Worm (Caenorhabditis elegans): ENCODE data around the gene ccm-2.

Gene ccm-2

ce11 chrIV:1846451-1846850 lies 12.0 kb downstream of the ccm-2 start:
- TF ChIP-seq sdc-2 (tag; optimal IDR thresholded peaks at IDR 0.05): no peak
- no peak for TF ChIP-seq ceh-48 (tag; optimal IDR thresholded peaks at IDR 0.05)
- no peak for TF ChIP-seq ceh-9 (tag; optimal IDR thresholded peaks at IDR 0.05)
- no peak for TF ChIP-seq sox-4 (tag; optimal IDR thresholded peaks at IDR 0.05)
- TF ChIP-seq unc-42 (tag; optimal IDR thresholded peaks at IDR 0.05): peak; percentile 67

ce11 chrIV:1847912-1848311 lies 13.5 kb downstream of the ccm-2 start, which contains the start of gene egl-4:
Gene egl-4, plus strand, starts transcription at chrIV:1848071.
- TF ChIP-seq sox-2 (GFP tag; IDR thresholded peaks at IDR 0.05): no peak
- TF ChIP-seq ceh-24 (tag; optimal IDR thresholded peaks at IDR 0.05): no peak
- TF ChIP-seq dve-1 (tag; optimal IDR thresholded peaks at IDR 0.05): no peak

- TF ChIP-seq pqm-1 (tag; optimal IDR thresholded peaks at IDR 0.05) (no peak), ceh-31 (tag; optimal IDR thresholded peaks at IDR 0.05) (peak; percentile 37), F13H6.1 (tag; optimal IDR thresholded peaks at IDR 0.05) (no peak), fax-1 (tag; optimal IDR thresholded peaks at IDR 0.05) (peak; percentile 17), fkh-6 (tag; optimal IDR thresholded peaks at IDR 0.05) (no peak), tbx-2 (tag; optimal IDR thresholded peaks at IDR 0.05) (peak; percentile 60), ceh-34 (tag; optimal IDR thresholded peaks at IDR 0.05) (no peak), tbx-7 (tag; optimal IDR thresholded peaks at IDR 0.05) (peak; percentile 28), ceh-30 (tag; optimal IDR thresholded peaks at IDR 0.05) (no peak), unc-55 (GFP tag; optimal IDR thresholded peaks at IDR 0.05) (no peak), ref-2 (tag; optimal IDR thresholded peaks at IDR 0.05) (peak; percentile 44), gmeb-2 (tag; optimal IDR thresholded peaks at IDR 0.05) (no peak)
Observed at ce11 chrIV:1853934-1854438, 19.6 kb downstream of the ccm-2 start.

- peak; percentile 53 for TF ChIP-seq mec-3 (tag; optimal IDR thresholded peaks at IDR 0.05; ENCODE audit: borderline replicate concordance)
- peak; percentile 50 for TF ChIP-seq ceh-31 (tag; optimal IDR thresholded peaks at IDR 0.05)
- TF ChIP-seq ceh-18 (tag; optimal IDR thresholded peaks at IDR 0.05): peak; percentile 95
- TF ChIP-seq unc-55 (GFP tag; optimal IDR thresholded peaks at IDR 0.05): peak; percentile 69
- peak; percentile 1 for TF ChIP-seq C08G9.2 (tag; optimal IDR thresholded peaks at IDR 0.05)
- TF ChIP-seq nfya-1 (tag; optimal IDR thresholded peaks at IDR 0.05): peak; percentile 58
- peak; percentile 61 for TF ChIP-seq unc-42 (tag; optimal IDR thresholded peaks at IDR 0.05)
- TF ChIP-seq lim-6 (tag; optimal IDR thresholded peaks at IDR 0.05): peak; percentile 39
- peak; percentile 23 for TF ChIP-seq ceh-2 (tag; optimal IDR thresholded peaks at IDR 0.05)
- no peak for TF ChIP-seq ets-4 (tag; optimal IDR thresholded peaks at IDR 0.05)
- no peak for TF ChIP-seq ref-2 (tag; optimal IDR thresholded peaks at IDR 0.05)
- TF ChIP-seq tbx-2 (tag; optimal IDR thresholded peaks at IDR 0.05): peak; percentile 14
- TF ChIP-seq syd-9 (tag; optimal IDR thresholded peaks at IDR 0.05): peak; percentile 6
- peak; percentile 28 for TF ChIP-seq dve-1 (tag; optimal IDR thresholded peaks at IDR 0.05)
- TF ChIP-seq hlh-30 (tag; optimal IDR thresholded peaks at IDR 0.05; ENCODE audit: insufficient read depth): peak; percentile 83
- no peak for TF ChIP-seq pha-2 (tag; optimal IDR thresholded peaks at IDR 0.05)
- TF ChIP-seq ceh-34 (tag; optimal IDR thresholded peaks at IDR 0.05): peak; percentile 61
- TF ChIP-seq F13H6.1 (tag; optimal IDR thresholded peaks at IDR 0.05): peak; percentile 60
- TF ChIP-seq eyg-1 (tag; optimal IDR thresholded peaks at IDR 0.05): no peak
- peak; percentile 17 for TF ChIP-seq pqm-1 (tag; optimal IDR thresholded peaks at IDR 0.05)
- no peak for TF ChIP-seq ceh-14 (tag; optimal IDR thresholded peaks at IDR 0.05)
- no peak for TF ChIP-seq ceh-9 (tag; optimal IDR thresholded peaks at IDR 0.05)
- TF ChIP-seq lin-11 (tag; optimal IDR thresholded peaks at IDR 0.05): no peak
- peak; percentile 50 for TF ChIP-seq rnt-1 (tag; optimal IDR thresholded peaks at IDR 0.05)
Observed at ce11 chrIV:1857866-1858271, 23.4 kb downstream of the ccm-2 start.

Data from whole organism, late embryonic.